Worm (Caenorhabditis elegans) whole organism, midembryonic: Measurements from ENCODE around the gene R03H10.2.

Experiments
- T22C8.4 ChIP-seq: fragments of 200-800 bp; sonication (Bioruptor generic); IDR thresholded peaks from 2 replicates; pipeline ENCODE4 v1.3.6; 2022; ENCODE audit warnings: missing genetic modification characterization, missing compliant biosample characterization
- flt-1 ChIP-seq: fragments of 200-800 bp; sonication (Bioruptor generic); IDR thresholded peaks from 2 replicates; pipeline ENCODE4 v1.3.6; 2022; ENCODE audit warnings: missing genetic modification characterization, missing compliant biosample characterization
- ref-1 ChIP-seq: fragments of 200-800 bp; sonication (Bioruptor generic); conservative IDR thresholded peaks from 2 replicates; pipeline ENCODE4 v1.3.6; 2022; ENCODE audit warnings: missing genetic modification reagents, missing genetic modification characterization, missing compliant biosample characterization

ce11 chrII:4211113-4211512 lies 55.5 kb downstream of the R03H10.2 start, which contains the start of gene F31D5.7:
- TF ChIP-seq T22C8.4, result no peak
- no peak for TF ChIP-seq flt-1 (GFP tag; lab: Robert Waterston, UW)
- TF ChIP-seq ref-1 (GFP tag; lab: Robert Waterston, UW), result no peak
